Fruit fly (Drosophila melanogaster): ENCODE results near the gene CG12594.

DNA sequence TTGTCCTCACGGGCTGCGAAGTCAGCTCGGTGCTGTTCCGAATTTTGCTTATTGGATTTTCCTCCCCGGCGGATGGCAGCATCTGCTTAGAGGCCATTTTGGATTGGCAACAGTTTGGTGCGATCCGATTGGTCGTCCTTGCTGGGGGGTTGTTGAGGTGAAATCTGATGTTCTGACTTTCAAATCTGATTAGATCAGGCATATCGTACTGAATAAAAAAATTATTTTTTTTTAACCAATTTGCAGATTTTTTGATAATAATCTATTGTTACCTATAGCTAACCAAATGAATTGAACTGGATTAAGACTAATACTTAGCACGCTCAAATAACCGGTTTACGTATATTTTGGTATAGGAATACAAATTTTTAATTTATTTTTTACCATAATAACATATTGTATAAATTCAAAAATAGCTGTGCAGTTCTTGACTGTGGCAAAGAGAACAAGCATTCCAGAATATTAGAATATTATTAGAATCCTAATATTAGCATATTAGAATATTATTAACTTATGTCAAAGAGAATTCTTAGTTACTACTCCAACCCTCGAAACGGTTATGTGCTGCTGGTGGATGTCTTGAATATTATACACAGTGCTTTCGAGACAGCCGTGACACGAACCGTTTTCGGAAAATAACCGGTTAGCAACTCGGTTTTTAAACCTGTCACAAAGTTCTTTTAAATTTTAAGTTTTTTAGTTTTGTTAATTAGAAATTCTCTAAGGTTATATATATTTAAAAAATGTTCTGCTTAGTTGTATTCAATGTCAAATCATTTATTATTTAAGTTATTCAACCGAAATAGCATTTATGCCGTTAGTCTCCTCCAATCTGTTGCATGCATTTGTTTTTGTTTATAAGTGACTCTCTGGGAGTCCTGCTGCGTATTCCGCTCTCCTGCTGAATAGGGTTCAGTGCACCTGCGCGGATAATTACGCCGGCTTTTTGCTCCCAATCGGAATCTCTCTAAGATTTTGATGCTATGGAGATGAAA lies 26.9 kb upstream of the CG12594 start, which contains the start of gene Fer3:
- no peak for TF ChIP-seq CG8478 (optimal IDR thresholded peaks at IDR 0.05)
- TF ChIP-seq psq (optimal IDR thresholded peaks at IDR 0.05), result no peak
- no peak for TF ChIP-seq pan (optimal IDR thresholded peaks at IDR 0.05)
- TF ChIP-seq usp (GFP tag; optimal IDR thresholded peaks at IDR 0.05), result no peak
- TF ChIP-seq EcR (GFP tag; optimal IDR thresholded peaks at IDR 0.05), result no peak
